Fruit fly (Drosophila melanogaster): ENCODE results near the gene Rhau.
A peak's percentile ranks its signal among the peaks of the same experiment; 100 is the strongest.

Rhau gene

DNA sequence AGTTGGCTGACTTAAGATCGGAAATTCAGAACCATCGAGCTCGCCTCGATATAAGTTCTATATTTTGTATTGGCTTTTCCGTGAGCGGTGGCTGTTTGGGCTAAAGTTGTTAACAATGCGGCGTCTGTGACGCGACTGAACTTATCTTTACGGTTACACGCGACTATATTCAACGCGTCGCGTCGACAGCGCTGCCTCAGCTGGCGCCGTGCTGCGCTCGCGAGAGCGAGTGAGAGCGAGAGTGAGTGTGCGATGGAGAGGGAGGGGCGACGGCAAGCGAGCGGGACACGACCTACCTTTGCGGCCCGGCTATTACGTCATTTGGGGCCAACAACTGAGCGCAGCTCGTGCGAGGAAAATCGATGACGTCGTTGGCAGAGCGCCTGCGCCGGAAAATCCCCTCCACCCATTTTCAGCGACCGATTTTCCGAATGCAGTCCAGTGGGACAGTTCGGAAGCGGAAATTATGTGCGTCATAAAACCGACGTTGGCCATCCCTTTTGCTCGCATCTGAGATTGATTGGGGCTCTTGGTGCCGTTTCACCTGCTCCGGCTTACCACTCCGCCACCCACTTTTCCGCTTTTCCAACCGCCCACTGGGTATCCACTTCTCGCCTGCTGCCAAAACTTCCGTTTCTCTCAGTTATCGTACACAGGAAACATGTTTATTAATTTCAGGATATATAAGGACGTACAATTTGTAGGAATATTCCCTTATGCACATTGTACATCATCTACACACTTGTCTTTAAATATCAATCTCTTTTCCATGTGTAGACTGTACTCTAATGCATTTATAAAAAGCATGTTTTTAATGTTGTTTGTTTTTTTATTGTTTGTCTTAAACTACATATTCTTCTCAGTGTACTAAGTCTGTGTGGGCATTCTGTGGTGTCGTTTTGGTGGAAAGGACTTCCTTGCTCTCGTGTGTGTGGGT is 43.0 kb downstream of the Rhau start, which contains the start of gene Hr38 (continued):
- no peak for TF ChIP-seq CG7928 (GFP tag; optimal IDR thresholded peaks at IDR 0.05)
- no peak for TF ChIP-seq CG12104 (GFP tag; optimal IDR thresholded peaks at IDR 0.05)
- TF ChIP-seq BtbVII (GFP tag; optimal IDR thresholded peaks at IDR 0.05): peak; percentile 88
- no peak for TF ChIP-seq esg (GFP tag; conservative IDR thresholded peaks at IDR 0.05)
- no peak for TF ChIP-seq Bteb2 (GFP tag; optimal IDR thresholded peaks at IDR 0.05)
- no peak for TF ChIP-seq CG11723 (GFP tag; optimal IDR thresholded peaks at IDR 0.05)
- peak; percentile 73 to 80 for TF ChIP-seq Trl (optimal IDR thresholded peaks at IDR 0.05)
- peak; percentile 26 for TF ChIP-seq Trl (GFP tag; optimal IDR thresholded peaks at IDR 0.05)
- no peak for TF ChIP-seq Dad (GFP tag; optimal IDR thresholded peaks at IDR 0.05)
- TF ChIP-seq CG14441 (GFP tag; IDR thresholded peaks at IDR 0.05): no peak
- no peak for TF ChIP-seq insv (GFP tag; optimal IDR thresholded peaks at IDR 0.05)
- peak; percentile 18 for TF ChIP-seq az2 (GFP tag; optimal IDR thresholded peaks at IDR 0.05)
- TF ChIP-seq E2f2 (GFP tag; IDR thresholded peaks at IDR 0.05): no peak
- 0 out of 3 replicates have a peak, but pooled peaks have one; percentile 35 for TF ChIP-seq Mrtf (GFP tag; IDR thresholded peaks at IDR 0.05)
- TF ChIP-seq CG9876 (GFP tag; optimal IDR thresholded peaks at IDR 0.05): no peak
- TF ChIP-seq Sin3A (optimal IDR thresholded peaks at IDR 0.05): no peak
- TF ChIP-seq Elba2 (GFP tag; optimal IDR thresholded peaks at IDR 0.05): no peak
- TF ChIP-seq sens (GFP tag): no peak
- TF ChIP-seq CG5180 (GFP tag; optimal IDR thresholded peaks at IDR 0.05): no peak
- TF ChIP-seq abd-A (tag; optimal IDR thresholded peaks at IDR 0.05): peak; percentile 87
- no peak for TF ChIP-seq ATbp (GFP tag; optimal IDR thresholded peaks at IDR 0.05)
- peak; percentile 66 for TF ChIP-seq CG7839 (tag; optimal IDR thresholded peaks at IDR 0.05)
- peak; percentile 38 for TF ChIP-seq Hr3 (GFP tag; optimal IDR thresholded peaks at IDR 0.05)
- TF ChIP-seq Sox100B (GFP tag; optimal IDR thresholded peaks at IDR 0.05): peak; percentile 9
- TF ChIP-seq Hsf (GFP tag; optimal IDR thresholded peaks at IDR 0.05): peak; percentile 51
- TF ChIP-seq CG7357 (GFP tag; IDR thresholded peaks at IDR 0.05): no peak
- peak; percentile 48; the same call in 1 of the 3 replicates for TF ChIP-seq CG34422 (GFP tag; IDR thresholded peaks at IDR 0.05)
- no peak for TF ChIP-seq eve (GFP tag; optimal IDR thresholded peaks at IDR 0.05)
- TF ChIP-seq Hmr (GFP tag; optimal IDR thresholded peaks at IDR 0.05): peak; percentile 78
- no peak for TF ChIP-seq sr (GFP tag; IDR thresholded peaks at IDR 0.05)
- no peak for TF ChIP-seq cato (GFP tag; optimal IDR thresholded peaks at IDR 0.05; ENCODE audit: borderline replicate concordance)
- TF ChIP-seq Lim3 (GFP tag; IDR thresholded peaks at IDR 0.05): no peak
- no peak for TF ChIP-seq CG14860 (GFP tag; IDR thresholded peaks at IDR 0.05; ENCODE audit: partially characterized antibody)
- 0 out of 2 replicates have a peak, but pooled peaks have one; percentile 42 for TF ChIP-seq rib (GFP tag; IDR thresholded peaks at IDR 0.05)
- TF ChIP-seq Bdp1 (GFP tag; optimal IDR thresholded peaks at IDR 0.05): no peak
- TF ChIP-seq CG3847 (GFP tag; IDR thresholded peaks at IDR 0.05): no peak
- no peak for TF ChIP-seq chif (GFP tag; optimal IDR thresholded peaks at IDR 0.05)
- no peak for TF ChIP-seq gsb (GFP tag; IDR thresholded peaks at IDR 0.05)
- TF ChIP-seq caup (GFP tag; optimal IDR thresholded peaks at IDR 0.05; ENCODE audit: severe bottlenecking): peak; percentile 39
- TF ChIP-seq HLHmδ (GFP tag; optimal IDR thresholded peaks at IDR 0.05): peak; percentile 86
- peak; percentile 9 for TF ChIP-seq ERR (GFP tag; optimal IDR thresholded peaks at IDR 0.05)
- no peak for TF ChIP-seq pita (GFP tag; optimal IDR thresholded peaks at IDR 0.05)
- TF ChIP-seq Rx (GFP tag; IDR thresholded peaks at IDR 0.05): no peak
- peak; percentile 46; the same call in 1 of the 2 replicates for TF ChIP-seq CG32532 (GFP tag; IDR thresholded peaks at IDR 0.05)
- no peak for TF ChIP-seq Max (GFP tag; optimal IDR thresholded peaks at IDR 0.05)
- peak; percentile 95 for TF ChIP-seq ewg (GFP tag; optimal IDR thresholded peaks at IDR 0.05)
- no peak for TF ChIP-seq br (optimal IDR thresholded peaks at IDR 0.05)
- TF ChIP-seq inv (GFP tag; IDR thresholded peaks at IDR 0.05; ENCODE audit: partially characterized antibody): no peak
- peak; percentile 31; the same call in 1 of the 2 replicates for TF ChIP-seq al (GFP tag; IDR thresholded peaks at IDR 0.05)
- TF ChIP-seq wor (GFP tag; IDR thresholded peaks at IDR 0.05): 0 out of 2 replicates have a peak, but pooled peaks have one; percentile 12

Data from whole organism, embryonic.